Worm (Caenorhabditis elegans): Measurements from ENCODE around the gene R07B7.6.

- TF ChIP-seq W03F9.2 (tag; optimal IDR thresholded peaks at IDR 0.05) = no peak
- no peak for TF ChIP-seq him-1 (tag; optimal IDR thresholded peaks at IDR 0.05)
These were observed 42.8 kb upstream of the R07B7.6 start, which contains the start of gene C13C4.8 for ce11 chrV:12117567-12118053.
